Worm (Caenorhabditis elegans) whole organism, young adult: ENCODE measurements around the gene F01G12.18.

Source experiments
- mel-28 ChIP-seq: sonication (generic microtip); optimal IDR thresholded peaks from 2 replicates; lab custom pipeline; 2016; ENCODE audit warnings: borderline replicate concordance, mild to moderate bottlenecking, missing genetic modification characterization, missing compliant biosample characterization
- unc-130 ChIP-seq: sonication (generic microtip); optimal IDR thresholded peaks from 2 replicates; lab custom pipeline; 2016; ENCODE audit warnings: missing genetic modification reagents, missing genetic modification characterization, missing compliant biosample characterization
- unc-62 ChIP-seq: fragments of 150-350 bp; optimal IDR thresholded peaks from 2 replicates; lab custom pipeline; 2014; ENCODE audit warnings: missing biosample characterization, missing genetic modification reagents, missing genetic modification characterization

DNA sequence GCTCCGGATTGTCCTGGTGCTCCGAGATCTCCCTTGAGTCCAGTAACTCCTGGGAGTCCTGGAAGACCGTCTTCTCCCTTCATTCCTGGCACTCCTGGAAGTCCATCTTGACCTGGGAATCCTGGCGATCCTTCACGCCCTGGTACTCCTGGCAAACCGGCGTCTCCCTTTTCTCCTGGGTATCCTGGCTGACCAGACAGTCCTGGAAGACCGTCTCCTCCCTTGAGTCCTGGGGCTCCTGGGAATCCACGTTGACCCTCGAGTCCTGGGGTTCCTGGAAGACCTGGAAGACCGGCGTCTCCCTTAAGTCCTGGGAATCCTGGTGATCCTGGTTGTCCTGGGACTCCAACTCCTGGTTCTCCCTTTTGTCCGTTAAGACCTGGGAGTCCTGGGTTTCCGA, 14.3 kb downstream of the F01G12.18 start:
- no peak for TF ChIP-seq unc-62 (GFP tag; lab: Kevin White, UChicago)
- TF ChIP-seq mel-28: no peak
- no peak for TF ChIP-seq unc-130 (GFP tag; lab: Kevin White, UChicago)
